Worm (Caenorhabditis elegans): Measurements from ENCODE around the gene sra-36.

ce11 chrII:4550783-4551182, 10.3 kb upstream of the sra-36 start, which contains the start of gene K07E1.1:
- TF ChIP-seq pha-4 (tag; optimal IDR thresholded peaks at IDR 0.05) (no peak), mep-1 (tag; optimal IDR thresholded peaks at IDR 0.05) (no peak), nhr-12 (tag; optimal IDR thresholded peaks at IDR 0.05) (no peak), elt-3 (tag; optimal IDR thresholded peaks at IDR 0.05) (no peak), lin-13 (tag; optimal IDR thresholded peaks at IDR 0.05) (no peak), unc-39 (tag; optimal IDR thresholded peaks at IDR 0.05) (no peak), unc-62 (GFP tag; optimal IDR thresholded peaks at IDR 0.05) (no peak), ceh-83 (GFP tag; optimal IDR thresholded peaks at IDR 0.05) (no peak), ztf-11 (tag; optimal IDR thresholded peaks at IDR 0.05) (no peak), snpc-4 (tag; optimal IDR thresholded peaks at IDR 0.05) (no peak), lsy-2 (tag; optimal IDR thresholded peaks at IDR 0.05) (no peak)

Data from whole organism, mixed stage, embryonic.